Worm (Caenorhabditis elegans): ENCODE measurements around the gene agr-1.

The agr-1 gene

DNA sequence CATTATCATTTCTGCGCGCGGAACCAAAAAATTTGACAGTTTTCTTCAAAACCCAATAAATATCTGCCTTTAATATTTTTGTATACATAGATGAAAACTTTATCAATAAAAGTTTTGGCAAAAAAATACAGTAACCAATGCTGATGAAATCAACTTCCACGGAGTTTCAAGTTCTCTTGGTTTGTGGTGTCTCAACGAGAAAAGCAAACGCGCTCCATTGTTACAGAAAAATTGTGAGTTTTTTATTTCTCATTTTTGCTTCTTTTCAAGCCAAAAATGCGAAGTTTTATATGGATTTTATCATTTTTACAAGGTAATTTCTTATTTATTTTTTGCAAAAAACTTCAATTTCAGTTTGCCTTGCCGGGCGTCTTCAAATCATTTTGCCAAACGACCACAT lies 40.3 kb downstream of the agr-1 start, which contains the start of gene T14B4.3 (continued):
- TF ChIP-seq hmg-1.1 (GFP tag; IDR thresholded peaks at IDR 0.05) (peak; percentile 26; the same call in 1 of the 2 replicates), lin-1 (GFP tag; IDR thresholded peaks at IDR 0.05) (no peak), hif-1 (tag; optimal IDR thresholded peaks at IDR 0.05) (peak in 1 of 2 experiments; percentile 77), nhr-42 (GFP tag; IDR thresholded peaks at IDR 0.05) (no peak), ZK546.5 (tag; optimal IDR thresholded peaks at IDR 0.05) (no peak), spr-1 (tag; optimal IDR thresholded peaks at IDR 0.05) (no peak), ceh-20 (GFP tag; IDR thresholded peaks at IDR 0.05) (no peak), lsy-2 (tag; optimal IDR thresholded peaks at IDR 0.05) (peak in 1 of 2 experiments; percentile 88), nhr-77 (tag; optimal IDR thresholded peaks at IDR 0.05) (peak; percentile 77), dmd-6 (GFP tag; IDR thresholded peaks at IDR 0.05) (no peak), egl-43 (GFP tag; IDR thresholded peaks at IDR 0.05) (no peak), dmd-8 (GFP tag; IDR thresholded peaks at IDR 0.05) (no peak), madf-5 (GFP tag; IDR thresholded peaks at IDR 0.05) (no peak), mep-1 (tag; optimal IDR thresholded peaks at IDR 0.05) (peak; percentile 73), ctbp-1 (GFP tag; IDR thresholded peaks at IDR 0.05) (no peak), aly-2 (tag; optimal IDR thresholded peaks at IDR 0.05) (no peak), daf-12 (tag; optimal IDR thresholded peaks at IDR 0.05) (no peak), ama-1 (optimal IDR thresholded peaks at IDR 0.05) (no peak), dpl-1 (GFP tag; optimal IDR thresholded peaks at IDR 0.05) (peak; percentile 61), nhr-28 (tag; optimal IDR thresholded peaks at IDR 0.05) (peak; percentile 59), lin-15B (tag; optimal IDR thresholded peaks at IDR 0.05) (no peak), fos-1 (tag; optimal IDR thresholded peaks at IDR 0.05) (no peak), lin-29 (GFP tag; IDR thresholded peaks at IDR 0.05) (no peak), nhr-76 (tag; optimal IDR thresholded peaks at IDR 0.05) (no peak), nhr-48 (tag; optimal IDR thresholded peaks at IDR 0.05) (no peak), snpc-1.2 (GFP tag; IDR thresholded peaks at IDR 0.05) (no peak), arid-1 (GFP tag; conservative IDR thresholded peaks at IDR 0.05) (no peak), F26F4.8 (GFP tag; conservative IDR thresholded peaks at IDR 0.05) (no peak), Y105C5A.15 (GFP tag; IDR thresholded peaks at IDR 0.05) (no peak), jun-1 (tag; optimal IDR thresholded peaks at IDR 0.05) (no peak), zag-1 (tag; optimal IDR thresholded peaks at IDR 0.05) (no peak), gei-8 (GFP tag; optimal IDR thresholded peaks at IDR 0.05) (no peak), lin-13 (GFP tag; optimal IDR thresholded peaks at IDR 0.05) (peak; percentile 14), spr-3 (GFP tag; optimal IDR thresholded peaks at IDR 0.05) (no peak), fkh-10 (GFP tag; optimal IDR thresholded peaks at IDR 0.05) (no peak), daf-16 (GFP tag; optimal IDR thresholded peaks at IDR 0.05) (no peak), daf-16 (tag; optimal IDR thresholded peaks at IDR 0.05) (no peak), nhr-25 (tag; optimal IDR thresholded peaks at IDR 0.05; ENCODE audit: borderline replicate concordance, insufficient read depth) (no peak), duxl-1 (tag; optimal IDR thresholded peaks at IDR 0.05; ENCODE audit: poor library complexity) (no peak), zfp-2 (tag; optimal IDR thresholded peaks at IDR 0.05) (no peak), mxl-3 (GFP tag; optimal IDR thresholded peaks at IDR 0.05) (no peak), T26A8.4 (GFP tag; IDR thresholded peaks at IDR 0.05) (no peak), snpc-4 (tag; optimal IDR thresholded peaks at IDR 0.05) (no peak), nhr-10 (tag; optimal IDR thresholded peaks at IDR 0.05) (no peak), attf-4 (tag; optimal IDR thresholded peaks at IDR 0.05) (no peak), lin-39 (tag; optimal IDR thresholded peaks at IDR 0.05) (no peak), ztf-7 (tag; optimal IDR thresholded peaks at IDR 0.05) (no peak), tra-1 (GFP tag; IDR thresholded peaks at IDR 0.05) (no peak), sdz-12 (GFP tag; optimal IDR thresholded peaks at IDR 0.05) (no peak), php-3 (GFP tag; IDR thresholded peaks at IDR 0.05) (no peak), zfp-3 (GFP tag; conservative IDR thresholded peaks at IDR 0.05) (no peak), F49E8.2 (tag; optimal IDR thresholded peaks at IDR 0.05; ENCODE audit: borderline replicate concordance) (no peak), nhr-111 (GFP tag; optimal IDR thresholded peaks at IDR 0.05) (no peak)
